Fruit fly (Drosophila melanogaster) whole organism, embryonic: Measurements from ENCODE around the gene Xe7.

Experiments used
- Antp ChIP-seq: fragments of 200-800 bp; sonication (Bioruptor generic); optimal IDR thresholded peaks from 3 replicates; lab custom pipeline; 2016; ENCODE audit warnings: missing biosample characterization, missing genetic modification characterization
- CG10366 ChIP-seq: fragments of 200-800 bp; sonication (Bioruptor generic); IDR thresholded peaks from 2 replicates; pipeline ENCODE4 v1.3.6; 2022; ENCODE audit warnings: missing biosample characterization, missing genetic modification characterization
- CG11696 ChIP-seq: fragments of 200-800 bp; sonication (Bioruptor generic); IDR thresholded peaks from 2 replicates; pipeline ENCODE4 v1.3.6; 2022; ENCODE audit warnings: missing biosample characterization, missing genetic modification characterization
- CG13123 ChIP-seq: fragments of 200-800 bp; sonication (Bioruptor generic); optimal IDR thresholded peaks from 2 replicates; lab custom pipeline; 2016; ENCODE audit warnings: missing biosample characterization, missing genetic modification characterization
- CG14860 ChIP-seq: fragments of 200-800 bp; sonication (Bioruptor generic); IDR thresholded peaks from 3 replicates; pipeline ENCODE4 v1.3.6; 2022; ENCODE audit warnings: missing biosample characterization, missing genetic modification characterization; ENCODE audit not compliant: partially characterized antibody
- CG15269 ChIP-seq: fragments of 200-800 bp; sonication (Bioruptor generic); optimal IDR thresholded peaks from 2 replicates; lab custom pipeline; 2018; ENCODE audit warnings: missing biosample characterization, mild to moderate bottlenecking, missing genetic modification characterization, moderate library complexity
- CG1603 ChIP-seq: fragments of 200-800 bp; sonication (Bioruptor generic); optimal IDR thresholded peaks from 2 replicates; lab custom pipeline; 2019; ENCODE audit warnings: missing biosample characterization, mild to moderate bottlenecking, missing genetic modification characterization, moderate library complexity
- CG16813 ChIP-seq: fragments of 200-800 bp; sonication (Bioruptor generic); IDR thresholded peaks from 3 replicates; pipeline ENCODE4 v1.3.6; 2022; ENCODE audit warnings: missing biosample characterization, missing genetic modification characterization; ENCODE audit not compliant: partially characterized antibody
- CG17612 ChIP-seq: fragments of 200-800 bp; sonication (Bioruptor generic); IDR thresholded peaks from 2 replicates; pipeline ENCODE4 v1.3.6; 2022; ENCODE audit warnings: missing biosample characterization, missing genetic modification characterization
- CG30403 ChIP-seq: fragments of 200-800 bp; sonication (Bioruptor generic); optimal IDR thresholded peaks from 3 replicates; lab custom pipeline; 2016; ENCODE audit warnings: missing biosample characterization, missing genetic modification characterization
- CG32767 ChIP-seq: fragments of 200-800 bp; sonication (Bioruptor generic); IDR thresholded peaks from 2 replicates; pipeline ENCODE4 v1.3.6; 2022; ENCODE audit warnings: missing biosample characterization, missing genetic modification characterization
- CG34224 ChIP-seq: fragments of 200-800 bp; sonication (Bioruptor generic); IDR thresholded peaks from 3 replicates; pipeline ENCODE4 v1.3.6; 2022; ENCODE audit warnings: missing biosample characterization, missing genetic modification characterization; ENCODE audit not compliant: partially characterized antibody
- CG6689 ChIP-seq: fragments of 200-800 bp; sonication (Bioruptor generic); IDR thresholded peaks from 2 replicates; pipeline ENCODE4 v1.3.6; 2022; ENCODE audit warnings: missing biosample characterization, missing genetic modification characterization
- CG6813 ChIP-seq: fragments of 200-800 bp; sonication (Bioruptor generic); optimal IDR thresholded peaks from 2 replicates; lab custom pipeline; 2017; ENCODE audit warnings: missing biosample characterization, missing genetic modification characterization, mild to moderate bottlenecking, moderate library complexity, missing genetic modification reagents
- Dip3 ChIP-seq: fragments of 200-800 bp; sonication (Bioruptor generic); optimal IDR thresholded peaks from 3 replicates; lab custom pipeline; 2016; ENCODE audit warnings: missing biosample characterization, missing genetic modification characterization
- Dp ChIP-seq: fragments of 200-800 bp; sonication (Bioruptor generic); optimal IDR thresholded peaks from 2 replicates; lab custom pipeline; 2018; ENCODE audit warnings: missing biosample characterization, mild to moderate bottlenecking, missing genetic modification characterization, moderate library complexity
- Drgx ChIP-seq: fragments of 200-800 bp; sonication (Bioruptor generic); IDR thresholded peaks from 2 replicates; pipeline ENCODE4 v1.3.6; 2022; ENCODE audit warnings: missing biosample characterization, missing genetic modification characterization
- Fer2 ChIP-seq: fragments of 200-800 bp; sonication (Bioruptor generic); optimal IDR thresholded peaks from 2 replicates; lab custom pipeline; 2018; ENCODE audit warnings: missing biosample characterization, mild to moderate bottlenecking, missing genetic modification characterization, moderate library complexity
- Hr78 ChIP-seq, 2 experiments: fragments of 200-800 bp in 1 of 2; fragments of >200 bp in 1 of 2; sonication (Bioruptor generic) in 1 of 2; optimal IDR thresholded peaks; 2 replicates each; lab custom pipeline; 2017 to 2019; ENCODE audit warnings: missing biosample characterization in 2 of 2, missing genetic modification characterization in 2 of 2, mild to moderate bottlenecking in 1 of 2, moderate library complexity in 1 of 2
- MBD-R2 ChIP-seq: fragments of 200-800 bp; sonication (Bioruptor generic); IDR thresholded peaks from 2 replicates; pipeline ENCODE4 v1.3.6; 2022; ENCODE audit warnings: missing biosample characterization, missing genetic modification characterization
- MESR4 ChIP-seq: fragments of 200-800 bp; sonication (Bioruptor generic); optimal IDR thresholded peaks from 2 replicates; lab custom pipeline; 2018; ENCODE audit warnings: missing biosample characterization, mild to moderate bottlenecking, missing genetic modification characterization, moderate library complexity
- Poxn ChIP-seq: fragments of 200-800 bp; sonication (Bioruptor generic); IDR thresholded peaks from 2 replicates; pipeline ENCODE4 v1.3.6; 2022; ENCODE audit warnings: missing biosample characterization, missing genetic modification characterization
- Ptx1 ChIP-seq: fragments of 200-800 bp; sonication (Bioruptor generic); IDR thresholded peaks from 2 replicates; pipeline ENCODE4 v1.3.6; 2022; ENCODE audit warnings: missing biosample characterization, missing genetic modification characterization
- Sry-β ChIP-seq: fragments of 200-800 bp; sonication (Bioruptor generic); optimal IDR thresholded peaks from 2 replicates; lab custom pipeline; 2018; ENCODE audit warnings: missing biosample characterization, mild to moderate bottlenecking, missing genetic modification characterization, moderate library complexity
- Ssrp ChIP-seq: fragments of 200-800 bp; sonication (Bioruptor generic); optimal IDR thresholded peaks from 2 replicates; lab custom pipeline; 2018; ENCODE audit warnings: missing biosample characterization, mild to moderate bottlenecking, missing genetic modification characterization, moderate library complexity
- ase ChIP-seq: fragments of 200-800 bp; sonication (Bioruptor generic); IDR thresholded peaks from 3 replicates; pipeline ENCODE4 v1.3.6; 2022; ENCODE audit warnings: missing biosample characterization, missing genetic modification characterization
- dati ChIP-seq: fragments of 200-800 bp; sonication (Bioruptor generic); IDR thresholded peaks from 2 replicates; pipeline ENCODE4 v1.3.6; 2022; ENCODE audit warnings: missing biosample characterization, missing genetic modification characterization
- dm ChIP-seq: fragments of 200-800 bp; sonication (Bioruptor generic); optimal IDR thresholded peaks from 3 replicates; lab custom pipeline; 2016; ENCODE audit warnings: missing biosample characterization, missing genetic modification characterization
- fd64A ChIP-seq: fragments of 200-800 bp; sonication (Bioruptor generic); optimal IDR thresholded peaks from 3 replicates; lab custom pipeline; 2018; ENCODE audit warnings: missing biosample characterization, mild to moderate bottlenecking, missing genetic modification characterization
- gcm2 ChIP-seq: fragments of 200-800 bp; sonication (Bioruptor generic); optimal IDR thresholded peaks from 2 replicates; lab custom pipeline; 2016; ENCODE audit warnings: missing biosample characterization, missing genetic modification characterization
- h ChIP-seq: fragments of >200 bp; optimal IDR thresholded peaks from 2 replicates; lab custom pipeline; 2017
- hbn ChIP-seq: fragments of 200-800 bp; sonication (Bioruptor generic); IDR thresholded peaks from 2 replicates; pipeline ENCODE4 v1.3.6; 2022; ENCODE audit warnings: missing biosample characterization, missing genetic modification characterization; ENCODE audit not compliant: partially characterized antibody
- hth ChIP-seq: fragments of >200 bp; optimal IDR thresholded peaks from 2 replicates; lab custom pipeline; 2017; ENCODE audit warnings: inconsistent platforms
- ken ChIP-seq: fragments of 200-800 bp; sonication (Bioruptor generic); IDR thresholded peaks from 3 replicates; pipeline ENCODE4 v1.3.6; 2022; ENCODE audit warnings: missing biosample characterization, missing genetic modification characterization
- klu ChIP-seq: fragments of 200-800 bp; sonication (Bioruptor generic); IDR thresholded peaks from 2 replicates; pipeline ENCODE4 v1.3.6; 2022; ENCODE audit warnings: missing biosample characterization, missing genetic modification characterization
- nerfin-2 ChIP-seq: fragments of 200-800 bp; sonication (Bioruptor generic); IDR thresholded peaks from 2 replicates; pipeline ENCODE4 v1.3.6; 2022; ENCODE audit warnings: missing biosample characterization, missing genetic modification characterization; ENCODE audit not compliant: partially characterized antibody
- psq ChIP-seq: fragments of 200-800 bp; sonication (Bioruptor generic); optimal IDR thresholded peaks from 2 replicates; lab custom pipeline; 2017; ENCODE audit warnings: missing biosample characterization, missing genetic modification characterization
- sima ChIP-seq: fragments of 200-800 bp; sonication (Bioruptor generic); optimal IDR thresholded peaks from 2 replicates; lab custom pipeline; 2016; ENCODE audit warnings: missing biosample characterization, missing genetic modification characterization
- so ChIP-seq: fragments of 200-800 bp; sonication (Bioruptor generic); IDR thresholded peaks from 3 replicates; pipeline ENCODE4 v1.3.6; 2022; ENCODE audit warnings: missing biosample characterization, missing genetic modification characterization
- sug ChIP-seq: fragments of 200-800 bp; optimal IDR thresholded peaks from 2 replicates; lab custom pipeline; 2019; ENCODE audit warnings: missing biosample characterization, mild to moderate bottlenecking, missing genetic modification characterization, moderate library complexity
- tna ChIP-seq: fragments of 200-800 bp; sonication (Bioruptor generic); IDR thresholded peaks from 2 replicates; pipeline ENCODE4 v1.3.6; 2022; ENCODE audit warnings: missing biosample characterization, missing genetic modification characterization; ENCODE audit not compliant: partially characterized antibody
- twi ChIP-seq: fragments of 200-800 bp; optimal IDR thresholded peaks from 2 replicates; lab custom pipeline; 2019; ENCODE audit warnings: missing biosample characterization, mild to moderate bottlenecking, missing genetic modification characterization, moderate library complexity
- unc-4 ChIP-seq: fragments of 200-800 bp; sonication (Bioruptor generic); IDR thresholded peaks from 2 replicates; pipeline ENCODE4 v1.3.6; 2022; ENCODE audit warnings: missing biosample characterization, missing genetic modification characterization; ENCODE audit not compliant: partially characterized antibody

Xe7 gene

DNA sequence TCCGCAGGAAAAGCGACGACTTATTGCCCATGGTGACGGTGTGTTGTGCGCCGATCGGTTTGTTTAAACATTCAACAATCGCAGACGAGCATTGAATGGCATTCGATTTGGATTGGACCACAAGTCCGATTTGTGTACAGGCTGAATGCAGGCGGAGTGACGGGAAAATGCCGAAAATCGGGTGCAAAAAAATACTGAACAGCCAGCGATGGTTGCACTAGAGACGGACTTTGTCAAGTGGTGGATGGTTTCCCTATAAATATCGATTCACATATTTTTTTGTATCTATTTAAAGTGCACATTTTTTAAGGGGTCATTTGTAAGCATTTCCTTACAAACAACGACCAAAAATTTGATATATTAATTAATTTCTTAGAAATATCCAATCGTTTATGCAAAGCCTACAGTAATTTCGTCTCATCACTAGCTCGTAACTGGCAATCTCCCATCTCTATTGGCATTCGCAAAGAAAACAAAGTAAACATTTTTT, 14.4 kb downstream of the Xe7 start, which contains the start of the genes elm and MED27 (continued):
- peak; percentile 89; the same call in 2 of the 3 replicates for TF ChIP-seq so
- peak; percentile 89 for TF ChIP-seq CG13123 (GFP tag; lab: Kevin White, UChicago)
- peak; percentile 52 for TF ChIP-seq Sry-β (GFP tag; lab: Kevin White, UChicago)
- peak; percentile 96 for TF ChIP-seq MESR4 (GFP tag; lab: Kevin White, UChicago)
- TF ChIP-seq fd64A: no peak
- TF ChIP-seq CG30403 (GFP tag; lab: Kevin White, UChicago): peak; percentile 98
- peak; percentile 94 for TF ChIP-seq Ssrp (tag; lab: Kevin White, UChicago)
- TF ChIP-seq hbn (GFP tag; lab: Robert Waterston, UW): peak; percentile 92
- TF ChIP-seq klu (GFP tag; lab: Robert Waterston, UW): peak; percentile 94
- TF ChIP-seq CG15269 (tag; lab: Kevin White, UChicago): peak; percentile 90
- peak; percentile 90 for TF ChIP-seq twi (tag; lab: Kevin White, UChicago)
- TF ChIP-seq hth (lab: Kevin White, UChicago): no peak
- TF ChIP-seq CG17612 (GFP tag; lab: Robert Waterston, UW): peak; percentile 68; the same call in 1 of the 2 replicates
- peak; percentile 98 for TF ChIP-seq CG16813 (GFP tag; lab: Robert Waterston, UW)
- TF ChIP-seq CG14860 (GFP tag; lab: Robert Waterston, UW): peak; percentile 94
- peak; percentile 82 for TF ChIP-seq dm
- TF ChIP-seq Hr78 (GFP tag; optimal IDR thresholded peaks at IDR 0.05; lab: Kevin White, UChicago): no peak
- peak; percentile 74 for TF ChIP-seq CG11696 (GFP tag; lab: Robert Waterston, UW)
- peak; percentile 95 for TF ChIP-seq MBD-R2 (GFP tag; lab: Robert Waterston, UW)
- peak; percentile 92 for TF ChIP-seq CG10366 (GFP tag; lab: Robert Waterston, UW)
- TF ChIP-seq Antp (GFP tag; lab: Kevin White, UChicago): peak; percentile 88
- no peak for TF ChIP-seq h (lab: Kevin White, UChicago)
- peak; percentile 90 for TF ChIP-seq Fer2 (tag; lab: Kevin White, UChicago)
- TF ChIP-seq Poxn (GFP tag; lab: Robert Waterston, UW): peak; percentile 69; the same call in 1 of the 2 replicates
- TF ChIP-seq ken: peak; percentile 94
- peak; percentile 95 for TF ChIP-seq sug (tag; lab: Kevin White, UChicago)
- peak; percentile 34 for TF ChIP-seq CG6813 (GFP tag; lab: Kevin White, UChicago)
- peak; percentile 92 for TF ChIP-seq Dip3 (GFP tag; lab: Kevin White, UChicago)
- TF ChIP-seq nerfin-2 (GFP tag; lab: Robert Waterston, UW): peak; percentile 88
- peak; percentile 63 for TF ChIP-seq CG1603 (tag; lab: Kevin White, UChicago)
- peak; percentile 25 for TF ChIP-seq Dp (GFP tag; lab: Kevin White, UChicago)
- peak; percentile 97 for TF ChIP-seq Ptx1 (GFP tag; lab: Robert Waterston, UW)
- peak; percentile 87 for TF ChIP-seq CG34224
- peak; percentile 81 for TF ChIP-seq Drgx
- TF ChIP-seq sima (GFP tag; lab: Kevin White, UChicago): peak; percentile 41
- peak; percentile 95 for TF ChIP-seq unc-4 (GFP tag; lab: Robert Waterston, UW)
- TF ChIP-seq ase (GFP tag; lab: Robert Waterston, UW): peak; percentile 88
- peak; percentile 80 for TF ChIP-seq psq (GFP tag; lab: Kevin White, UChicago)
- TF ChIP-seq CG6689 (GFP tag; lab: Robert Waterston, UW): peak; percentile 93
- TF ChIP-seq dati: no peak; the same call in 1 of the 2 replicates
- TF ChIP-seq gcm2 (GFP tag; lab: Kevin White, UChicago): peak; percentile 77
- peak; percentile 65 for TF ChIP-seq tna
- peak; percentile 91 for TF ChIP-seq CG32767 (GFP tag; lab: Robert Waterston, UW)
